Worm (Caenorhabditis elegans): ENCODE results near the gene txt-2.

- TF ChIP-seq klf-2 (GFP tag; conservative IDR thresholded peaks at IDR 0.05) (no peak), ztf-29 (GFP tag; IDR thresholded peaks at IDR 0.05) (no peak), flt-1 (GFP tag; IDR thresholded peaks at IDR 0.05) (no peak)
Measured at ce11 chrV:194760-195159, 45.5 kb downstream of the txt-2 start.

All from whole organism, midembryonic.